Worm (Caenorhabditis elegans) whole organism, L4 larva: ENCODE results near the gene F22E5.17.

Experiments
- F10B5.3 ChIP-seq: sonication (generic microtip); optimal IDR thresholded peaks from 2 replicates; lab custom pipeline; 2016; ENCODE audit warnings: mild to moderate bottlenecking, missing genetic modification characterization, missing compliant biosample characterization
- F44E2.7 ChIP-seq: fragments of 200-800 bp; sonication (Bioruptor generic); IDR thresholded peaks from 2 replicates; pipeline ENCODE4 v2.1.2; 2022; ENCODE audit warnings: missing genetic modification characterization, missing compliant biosample characterization
- Y105C5A.15 ChIP-seq: fragments of 200-800 bp; sonication (Bioruptor generic); IDR thresholded peaks from 2 replicates; pipeline ENCODE4 v1.3.6; 2022; ENCODE audit warnings: missing genetic modification characterization, missing compliant biosample characterization
- Y48G9A.11 ChIP-seq: fragments of 200-800 bp; sonication (Bioruptor generic); IDR thresholded peaks from 2 replicates; pipeline ENCODE4 v1.3.6; 2022; ENCODE audit warnings: missing genetic modification reagents, missing genetic modification characterization, missing compliant biosample characterization
- arid-1 ChIP-seq: fragments of 200-800 bp; sonication (Bioruptor generic); conservative IDR thresholded peaks from 2 replicates; pipeline ENCODE4 v1.3.6; 2022; ENCODE audit warnings: missing genetic modification reagents, missing genetic modification characterization, missing compliant biosample characterization
- ceh-28 ChIP-seq: fragments of 150-350 bp; optimal IDR thresholded peaks from 2 replicates; lab custom pipeline; 2014; ENCODE audit warnings: missing biosample characterization, missing genetic modification reagents, missing genetic modification characterization
- dpl-1 ChIP-seq: fragments of 150-350 bp; optimal IDR thresholded peaks from 2 replicates; lab custom pipeline; 2014; ENCODE audit warnings: missing biosample characterization, missing genetic modification reagents, missing genetic modification characterization
- fos-1 ChIP-seq: fragments of 150-350 bp; optimal IDR thresholded peaks from 2 replicates; lab custom pipeline; 2014; ENCODE audit warnings: missing biosample characterization, missing genetic modification characterization
- jun-1 ChIP-seq: fragments of 150-350 bp; optimal IDR thresholded peaks from 2 replicates; lab custom pipeline; 2014; ENCODE audit warnings: missing biosample characterization, missing genetic modification reagents, missing genetic modification characterization
- lir-3 ChIP-seq: sonication (generic microtip); optimal IDR thresholded peaks from 2 replicates; lab custom pipeline; 2016; ENCODE audit warnings: mild to moderate bottlenecking, missing genetic modification characterization, missing compliant biosample characterization
- lsy-2 ChIP-seq, 2 experiments: fragments of 150-350 bp in 1 of 2; sonication (generic microtip) in 1 of 2; optimal IDR thresholded peaks; 2 replicates each; lab custom pipeline; 2014 to 2017; ENCODE audit warnings: missing biosample characterization in 2 of 2, missing genetic modification characterization in 2 of 2
- nhr-111 ChIP-seq: fragments of 200-800 bp; sonication (Bioruptor generic); optimal IDR thresholded peaks from 2 replicates; lab custom pipeline; 2018; ENCODE audit warnings: mild to moderate bottlenecking, missing genetic modification characterization, missing compliant biosample characterization
- nhr-6 ChIP-seq: fragments of 150-350 bp; optimal IDR thresholded peaks from 2 replicates; lab custom pipeline; 2014; ENCODE audit warnings: missing biosample characterization, missing genetic modification characterization
- sdz-12 ChIP-seq: fragments of 200-800 bp; sonication (Bioruptor generic); optimal IDR thresholded peaks from 2 replicates; lab custom pipeline; 2018; ENCODE audit warnings: mild to moderate bottlenecking, missing genetic modification characterization, missing compliant biosample characterization
- set-16 ChIP-seq: fragments of 200-800 bp; sonication (Bioruptor generic); IDR thresholded peaks from 2 replicates; pipeline ENCODE4 v1.3.6; 2022; ENCODE audit warnings: missing genetic modification reagents, missing genetic modification characterization, missing compliant biosample characterization
- snpc-1.2 ChIP-seq: fragments of 200-800 bp; sonication (Bioruptor generic); IDR thresholded peaks from 2 replicates; pipeline ENCODE4 v1.3.6; 2022; ENCODE audit warnings: missing genetic modification reagents, missing genetic modification characterization, missing compliant biosample characterization
- tag-97 ChIP-seq: fragments of 200-800 bp; sonication (Bioruptor generic); IDR thresholded peaks from 2 replicates; pipeline ENCODE4 v1.3.6; 2022; ENCODE audit warnings: missing genetic modification characterization, missing compliant biosample characterization
- tra-1 ChIP-seq: fragments of 200-800 bp; sonication (Bioruptor generic); IDR thresholded peaks from 2 replicates; pipeline ENCODE4 v1.3.6; 2022; ENCODE audit warnings: missing genetic modification reagents, missing genetic modification characterization, missing compliant biosample characterization
- unc-39 ChIP-seq: sonication (generic microtip); optimal IDR thresholded peaks from 2 replicates; lab custom pipeline; 2017; ENCODE audit warnings: missing biosample characterization, missing genetic modification characterization
- unc-62 ChIP-seq, 3 experiments: fragments of 150-350 bp in 1 of 3; sonication (generic microtip); optimal IDR thresholded peaks in 2 of 3; peaks in 1 of 3; 1 replicate in 1 of 3; 2 replicates in 2 of 3; lab custom pipeline; 2014 to 2017; ENCODE audit warnings: missing biosample characterization in 3 of 3, missing genetic modification characterization in 3 of 3, missing genetic modification reagents in 3 of 3, missing genotype in 1 of 3
- zfp-2 ChIP-seq: sonication (generic microtip); optimal IDR thresholded peaks from 2 replicates; lab custom pipeline; 2016; ENCODE audit warnings: mild to moderate bottlenecking, missing genetic modification characterization, missing compliant biosample characterization
- zip-2 ChIP-seq: fragments of 150-350 bp; optimal IDR thresholded peaks from 2 replicates; lab custom pipeline; 2014; ENCODE audit warnings: missing biosample characterization, missing genetic modification characterization
- ztf-7 ChIP-seq: fragments of 150-350 bp; optimal IDR thresholded peaks from 2 replicates; lab custom pipeline; 2014; ENCODE audit warnings: missing biosample characterization, missing genetic modification characterization

F22E5.17 gene

DNA sequence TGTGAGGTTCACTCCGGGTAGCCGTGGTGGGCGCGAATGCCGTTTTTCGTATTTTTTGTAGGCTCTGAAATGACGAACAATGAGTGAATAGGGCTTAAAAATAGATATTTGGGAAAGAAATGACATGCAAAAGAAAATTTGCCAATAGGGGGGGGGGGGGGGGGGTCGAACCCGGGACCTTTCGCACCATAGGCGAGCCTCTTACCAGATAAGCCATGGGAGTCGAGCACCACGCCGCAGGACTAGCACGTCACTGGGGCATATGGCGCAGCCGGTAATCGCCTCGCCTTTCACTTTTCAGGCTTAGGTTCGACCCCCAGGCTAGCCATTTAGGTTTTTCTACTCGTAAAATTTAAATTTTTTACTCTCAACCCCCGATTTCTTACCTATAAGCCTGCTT lies 41.4 kb downstream of the F22E5.17 start:
- TF ChIP-seq ceh-28 (tag; lab: Kevin White, UChicago) (no peak), F44E2.7 (no peak), set-16 (GFP tag; lab: Robert Waterston, UW) (peak; percentile 87), F10B5.3 (tag; lab: Kevin White, UChicago) (no peak), snpc-1.2 (GFP tag; lab: Robert Waterston, UW) (0 out of 2 replicates have a peak, but pooled peaks have one; percentile 22), unc-39 (no peak), zfp-2 (tag; lab: Kevin White, UChicago) (no peak), unc-62 (GFP tag; optimal IDR thresholded peaks at IDR 0.05 in 1 of 2; lab: Kevin White, UChicago) (peak in 1 of 2 experiments; percentile 28), unc-62 (tag; optimal IDR thresholded peaks at IDR 0.05; lab: Kevin White, UChicago) (no peak), tag-97 (GFP tag; lab: Robert Waterston, UW) (no peak), sdz-12 (no peak)

DNA sequence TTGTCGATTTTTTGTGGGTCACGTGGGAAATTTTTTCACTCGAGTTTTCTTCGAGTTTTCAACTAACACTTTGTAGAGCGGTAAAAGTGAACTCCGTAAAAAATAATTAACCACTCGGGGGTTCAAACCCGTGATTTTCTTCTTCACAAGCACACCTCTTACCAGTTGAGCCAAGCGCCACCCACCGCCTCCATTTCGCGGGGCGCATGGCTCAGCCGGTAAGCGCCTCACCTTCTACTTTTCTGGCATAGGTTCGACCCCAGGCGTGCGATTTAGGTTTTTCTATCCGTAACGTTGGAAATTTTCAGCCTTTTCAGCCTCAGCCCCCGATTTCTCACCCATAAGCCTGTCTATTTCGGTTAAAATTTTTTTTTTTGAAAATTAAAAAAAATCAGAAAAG lies 44.2 kb downstream of the F22E5.17 start:
- TF ChIP-seq dpl-1 (no peak), lir-3 (no peak), arid-1 (GFP tag; lab: Robert Waterston, UW) (no peak), tra-1 (no peak), nhr-111 (GFP tag; lab: Kevin White, UChicago) (no peak), lsy-2 (tag; optimal IDR thresholded peaks at IDR 0.05; lab: Kevin White, UChicago) (no peak), nhr-6 (tag; lab: Kevin White, UChicago) (no peak), fos-1 (tag; lab: Kevin White, UChicago) (no peak), Y48G9A.11 (GFP tag; lab: Robert Waterston, UW) (no peak), jun-1 (tag; lab: Kevin White, UChicago) (no peak), F10B5.3 (tag; lab: Kevin White, UChicago) (no peak), zip-2 (no peak), Y105C5A.15 (GFP tag; lab: Robert Waterston, UW) (no peak)

ce11 chrII:2725561-2725960 lies 47.7 kb downstream of the F22E5.17 start, which contains the start of the genes T05A8.11 and nep-2:
Gene T05A8.11 (minus strand): TSS chrII:2725661.
Gene nep-2 (minus strand): TSS chrII:2725752.
- TF ChIP-seq set-16 (GFP tag; lab: Robert Waterston, UW) (0 out of 2 replicates have a peak, but pooled peaks have one; percentile 2), ztf-7 (tag; lab: Kevin White, UChicago) (no peak)

- 0 out of 2 replicates have a peak, but pooled peaks have one; percentile 37 for TF ChIP-seq tra-1
- TF ChIP-seq dpl-1 = no peak
These were observed 48.9 kb downstream of the F22E5.17 start for ce11 chrII:2726774-2727173.
